Fruit fly (Drosophila melanogaster) whole organism, wandering third instar larva: ENCODE data around the gene Miro.
A peak's percentile ranks its signal among the peaks of the same experiment; 100 is the strongest.

Experiments used
- Hr78 ChIP-seq: fragments of >200 bp; optimal IDR thresholded peaks from 2 replicates; lab custom pipeline; 2017; ENCODE audit warnings: missing biosample characterization, missing genetic modification characterization
- Myc ChIP-seq: fragments of >200 bp; optimal IDR thresholded peaks from 2 replicates; lab custom pipeline; 2017
- OdsH ChIP-seq: fragments of 200-800 bp; sonication (Bioruptor generic); optimal IDR thresholded peaks from 2 replicates; lab custom pipeline; 2016; ENCODE audit warnings: missing biosample characterization, mild to moderate bottlenecking, missing genetic modification characterization
- Vsx2 ChIP-seq: fragments of 200-300, 225-300 bp; sonication (Bioruptor generic); optimal IDR thresholded peaks from 2 replicates; lab custom pipeline; 2018; ENCODE audit warnings: missing biosample characterization, missing genetic modification characterization; ENCODE audit not compliant: partially characterized antibody
- dmrt93B ChIP-seq: fragments of 200-800 bp; sonication (Bioruptor generic); optimal IDR thresholded peaks from 2 replicates; lab custom pipeline; 2018; ENCODE audit warnings: missing biosample characterization, mild to moderate bottlenecking, missing genetic modification characterization
- fru ChIP-seq: fragments of 200-800 bp; sonication (Bioruptor generic); optimal IDR thresholded peaks from 3 replicates; lab custom pipeline; 2016; ENCODE audit warnings: missing biosample characterization, mild to moderate bottlenecking, missing genetic modification characterization
- h ChIP-seq: fragments of 200-800 bp; sonication (Bioruptor generic); optimal IDR thresholded peaks from 3 replicates; lab custom pipeline; 2016; ENCODE audit warnings: missing biosample characterization, mild to moderate bottlenecking, missing genetic modification characterization
- jim ChIP-seq: fragments of 175-275, 200-325 bp; sonication (Bioruptor generic); optimal IDR thresholded peaks from 2 replicates; lab custom pipeline; 2016; ENCODE audit warnings: missing biosample characterization, mild to moderate bottlenecking, missing genetic modification characterization
- lola ChIP-seq: fragments of >200 bp; optimal IDR thresholded peaks from 2 replicates; lab custom pipeline; 2017; ENCODE audit warnings: missing biosample characterization, missing genetic modification characterization
- psq ChIP-seq: fragments of 200-800 bp; sonication (Bioruptor generic); optimal IDR thresholded peaks from 3 replicates; lab custom pipeline; 2017; ENCODE audit warnings: missing biosample characterization, mild to moderate bottlenecking, missing genetic modification characterization, moderate library complexity
- rgr ChIP-seq: fragments of 200-800 bp; sonication (Bioruptor generic); optimal IDR thresholded peaks from 3 replicates; lab custom pipeline; 2016; ENCODE audit warnings: missing biosample characterization, mild to moderate bottlenecking, missing genetic modification characterization
- usp ChIP-seq: fragments of >200 bp; optimal IDR thresholded peaks from 2 replicates; lab custom pipeline; 2017; ENCODE audit warnings: missing biosample characterization, missing genetic modification characterization
- woc ChIP-seq: sonication (Bioruptor generic); optimal IDR thresholded peaks from 2 replicates; lab custom pipeline; 2016; ENCODE audit warnings: missing biosample characterization, mild to moderate bottlenecking, missing genetic modification characterization

DNA sequence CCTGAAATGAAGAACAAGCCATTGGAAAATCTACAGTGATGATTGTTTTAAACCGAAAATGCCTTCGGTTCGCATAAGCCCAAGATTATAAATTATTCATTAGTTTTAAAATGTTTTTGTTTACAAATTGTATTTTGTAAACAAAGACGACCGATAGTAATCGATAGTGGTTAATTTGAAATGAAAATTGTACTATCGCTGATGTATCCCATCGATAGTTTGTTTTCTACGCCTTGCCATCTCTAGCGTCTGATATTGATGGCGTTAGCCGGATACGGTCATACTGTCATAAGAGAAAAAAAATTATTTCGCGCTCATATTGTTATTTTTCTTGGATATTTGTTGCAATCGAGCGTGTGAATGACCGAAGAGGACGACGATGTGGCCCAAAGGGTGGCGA lies 19.4 kb upstream of the Miro start, which contains the start of gene SMC1:
- TF ChIP-seq OdsH (peak; percentile 35), lola (GFP tag; lab: Kevin White, UChicago) (no peak), dmrt93B (GFP tag; lab: Kevin White, UChicago) (no peak), psq (GFP tag; lab: Kevin White, UChicago) (no peak), woc (peak; percentile 36), Vsx2 (GFP tag; lab: Kevin White, UChicago) (no peak), usp (GFP tag; lab: Kevin White, UChicago) (no peak), fru (no peak), Myc (lab: Kevin White, UChicago) (no peak), h (GFP tag; lab: Kevin White, UChicago) (no peak), rgr (no peak), Hr78 (GFP tag; lab: Kevin White, UChicago) (no peak), jim (GFP tag; lab: Kevin White, UChicago) (peak; percentile 62)
